Fruit fly (Drosophila melanogaster) whole organism: ENCODE measurements around the gene Vajk2.

Experiments used
- Dll ChIP-seq: fragments of >200 bp; optimal IDR thresholded peaks from 2 replicates; lab custom pipeline; 2017
- pan ChIP-seq: fragments of >200 bp; optimal IDR thresholded peaks from 2 replicates; lab custom pipeline; 2017
- psq ChIP-seq: fragments of >200 bp; optimal IDR thresholded peaks from 2 replicates; lab custom pipeline; 2017

dm6 chr2L:13892826-13893225 lies 41.7 kb downstream of the Vajk2 start:
- TF ChIP-seq psq (no peak), pan (lab: Kevin White, UChicago) (no peak), Dll (lab: Kevin White, UChicago) (no peak)
